Worm (Caenorhabditis elegans) whole organism, L3 larva: Measurements from ENCODE around the gene wrt-1.

ENCODE experiments used
- aly-2 ChIP-seq: fragments of 150-350 bp; optimal IDR thresholded peaks from 2 replicates; lab custom pipeline; 2014; ENCODE audit warnings: missing biosample characterization, missing genetic modification characterization
- ama-1 ChIP-seq: fragments of 150-350 bp; optimal IDR thresholded peaks from 2 replicates; lab custom pipeline; 2018
- egl-27 ChIP-seq: sonication (generic microtip); optimal IDR thresholded peaks from 4 replicates; lab custom pipeline; 2017; ENCODE audit warnings: missing biosample characterization, missing genetic modification reagents, missing genetic modification characterization
- egl-5 ChIP-seq: fragments of 150-350 bp; optimal IDR thresholded peaks from 2 replicates; lab custom pipeline; 2017; ENCODE audit warnings: missing biosample characterization, missing genetic modification reagents, missing genetic modification characterization, inconsistent platforms
- fkh-10 ChIP-seq: sonication (generic microtip); optimal IDR thresholded peaks from 2 replicates; lab custom pipeline; 2017; ENCODE audit warnings: missing biosample characterization, missing genetic modification reagents, missing genetic modification characterization
- fos-1 ChIP-seq: fragments of 150-350 bp; optimal IDR thresholded peaks from 2 replicates; lab custom pipeline; 2014; ENCODE audit warnings: missing biosample characterization, missing genetic modification characterization
- lin-15B ChIP-seq: fragments of 150-350 bp; optimal IDR thresholded peaks from 2 replicates; lab custom pipeline; 2014; ENCODE audit warnings: missing biosample characterization, missing genetic modification characterization
- lin-39 ChIP-seq: fragments of 150-350 bp; optimal IDR thresholded peaks from 2 replicates; lab custom pipeline; 2018; ENCODE audit warnings: missing biosample characterization, missing genetic modification reagents, missing genetic modification characterization
- nhr-25 ChIP-seq: sonication (generic microtip); optimal IDR thresholded peaks from 2 replicates; lab custom pipeline; 2017; ENCODE audit warnings: missing biosample characterization, missing genetic modification characterization
- nhr-43 ChIP-seq: sonication (generic microtip); optimal IDR thresholded peaks from 2 replicates; lab custom pipeline; 2016; ENCODE audit warnings: mild to moderate bottlenecking, missing genetic modification characterization, missing compliant biosample characterization; ENCODE audit not compliant: poor library complexity, severe bottlenecking
- nhr-76 ChIP-seq: fragments of 150-350 bp; sonication (generic microtip); optimal IDR thresholded peaks from 5 replicates; lab custom pipeline; 2014; ENCODE audit warnings: missing biosample characterization, missing genetic modification characterization
- sea-2 ChIP-seq: fragments of 150-350 bp; sonication (generic microtip); optimal IDR thresholded peaks from 4 replicates; lab custom pipeline; 2014; ENCODE audit warnings: missing biosample characterization, missing genetic modification reagents, missing genetic modification characterization

DNA sequence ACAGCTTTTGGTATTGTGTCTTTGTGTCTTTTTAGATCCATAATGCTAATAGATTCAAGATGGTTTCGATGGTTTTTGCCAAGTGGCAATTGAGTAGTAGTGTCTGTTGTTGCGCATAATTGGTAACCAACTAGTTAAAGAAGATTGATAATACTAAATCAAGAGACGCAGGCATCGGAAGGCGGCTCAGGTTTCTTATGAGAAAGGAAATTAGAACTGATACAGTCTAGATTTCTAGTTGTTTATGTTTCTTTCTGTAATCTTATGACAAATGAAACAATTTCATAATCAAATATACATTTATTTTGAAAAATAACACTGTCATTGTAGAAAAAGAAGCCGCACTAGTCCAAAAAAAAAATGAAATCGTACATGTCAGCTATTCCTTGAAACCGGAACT lies 23.0 kb downstream of the wrt-1 start, which contains the start of gene ZK1290.10:
- no peak for TF ChIP-seq lin-39
- no peak for TF ChIP-seq fkh-10
- no peak for TF ChIP-seq aly-2 (tag; lab: Kevin White, UChicago)
- TF ChIP-seq ama-1 (lab: Kevin White, UChicago): no peak
- no peak for TF ChIP-seq egl-27 (tag; lab: Kevin White, UChicago)
- TF ChIP-seq lin-15B (tag; lab: Kevin White, UChicago): no peak
- TF ChIP-seq sea-2 (GFP tag; lab: Kevin White, UChicago): no peak
- TF ChIP-seq nhr-25 (tag; lab: Kevin White, UChicago): no peak
- TF ChIP-seq nhr-76 (tag; lab: Kevin White, UChicago): no peak
- TF ChIP-seq nhr-43: no peak
- TF ChIP-seq fos-1 (tag; lab: Kevin White, UChicago): no peak
- TF ChIP-seq egl-5 (tag; lab: Kevin White, UChicago): no peak
